Fruit fly (Drosophila melanogaster) whole organism, embryonic: ENCODE measurements around the gene CG9391.

Source experiments
- B-H1 ChIP-seq: fragments of 200-800 bp; sonication (Bioruptor generic); IDR thresholded peaks from 3 replicates; pipeline ENCODE4 v1.3.6; 2022; ENCODE audit warnings: missing biosample characterization, missing genetic modification characterization
- BEAF-32 ChIP-seq: fragments of 200-800 bp; sonication (Bioruptor generic); optimal IDR thresholded peaks from 3 replicates; lab custom pipeline; 2017; ENCODE audit warnings: missing biosample characterization, missing genetic modification characterization, mild to moderate bottlenecking, moderate library complexity, missing genetic modification reagents
- CG11560 ChIP-seq: fragments of 200-800 bp; sonication (Bioruptor generic); IDR thresholded peaks from 3 replicates; pipeline ENCODE4 v1.3.6; 2022; ENCODE audit warnings: missing biosample characterization, missing genetic modification characterization
- CG11696 ChIP-seq: fragments of 200-800 bp; sonication (Bioruptor generic); IDR thresholded peaks from 2 replicates; pipeline ENCODE4 v1.3.6; 2022; ENCODE audit warnings: missing biosample characterization, missing genetic modification characterization
- CG12942 ChIP-seq: fragments of 200-800 bp; sonication (Bioruptor generic); optimal IDR thresholded peaks from 3 replicates; lab custom pipeline; 2016; ENCODE audit warnings: missing biosample characterization, missing genetic modification characterization
- CG14014 ChIP-seq: fragments of 200-800 bp; sonication (Bioruptor generic); IDR thresholded peaks from 2 replicates; pipeline ENCODE4 v1.3.6; 2022; ENCODE audit warnings: missing biosample characterization, missing genetic modification characterization
- CG1647 ChIP-seq: fragments of 200-800 bp; sonication (Bioruptor generic); optimal IDR thresholded peaks from 3 replicates; lab custom pipeline; 2016; ENCODE audit warnings: missing biosample characterization, missing genetic modification characterization
- CG16779 ChIP-seq: fragments of 200-800 bp; sonication (Bioruptor generic); IDR thresholded peaks from 2 replicates; pipeline ENCODE4 v1.3.6; 2022; ENCODE audit warnings: missing biosample characterization, missing genetic modification characterization
- CG17802 ChIP-seq: fragments of 200-800 bp; sonication (Bioruptor generic); optimal IDR thresholded peaks from 2 replicates; lab custom pipeline; 2018; ENCODE audit warnings: missing biosample characterization, mild to moderate bottlenecking, missing genetic modification characterization, moderate library complexity
- CG30020 ChIP-seq: fragments of 200-800 bp; optimal IDR thresholded peaks from 2 replicates; lab custom pipeline; 2019; ENCODE audit warnings: missing biosample characterization, mild to moderate bottlenecking, missing genetic modification characterization, moderate library complexity
- CG3838 ChIP-seq: fragments of 200-800 bp; sonication (Bioruptor generic); optimal IDR thresholded peaks from 3 replicates; lab custom pipeline; 2016; ENCODE audit warnings: missing biosample characterization, missing genetic modification characterization
- CG4707 ChIP-seq: fragments of 200-800 bp; sonication (Bioruptor generic); optimal IDR thresholded peaks from 2 replicates; lab custom pipeline; 2018; ENCODE audit warnings: missing biosample characterization, mild to moderate bottlenecking, missing genetic modification characterization, moderate library complexity
- CG6854 ChIP-seq: fragments of 200-800 bp; sonication (Bioruptor generic); optimal IDR thresholded peaks from 3 replicates; lab custom pipeline; 2017; ENCODE audit warnings: missing biosample characterization, mild to moderate bottlenecking, missing genetic modification characterization
- CG8089 ChIP-seq: fragments of 200-800 bp; sonication (Bioruptor generic); optimal IDR thresholded peaks from 3 replicates; lab custom pipeline; 2016; ENCODE audit warnings: missing biosample characterization, missing genetic modification characterization
- CG9797 ChIP-seq: fragments of 200-800 bp; sonication (Bioruptor generic); optimal IDR thresholded peaks from 3 replicates; lab custom pipeline; 2018; ENCODE audit warnings: missing biosample characterization, mild to moderate bottlenecking, missing genetic modification characterization
- Fer3 ChIP-seq: fragments of 200-800 bp; sonication (Bioruptor generic); optimal IDR thresholded peaks from 2 replicates; lab custom pipeline; 2018; ENCODE audit warnings: missing biosample characterization, mild to moderate bottlenecking, missing genetic modification characterization, moderate library complexity
- MTF-1 ChIP-seq: fragments of 200-800 bp; sonication (Bioruptor generic); optimal IDR thresholded peaks from 2 replicates; lab custom pipeline; 2018; ENCODE audit warnings: missing biosample characterization, mild to moderate bottlenecking, missing genetic modification characterization, borderline replicate concordance
- Mes4 ChIP-seq: fragments of 200-800 bp; sonication (Bioruptor generic); optimal IDR thresholded peaks from 2 replicates; lab custom pipeline; 2016; ENCODE audit warnings: missing biosample characterization, missing genetic modification characterization
- NC2β ChIP-seq: fragments of 200-800 bp; sonication (Bioruptor generic); optimal IDR thresholded peaks from 2 replicates; lab custom pipeline; 2016; ENCODE audit warnings: missing biosample characterization, missing genetic modification characterization
- NK7.1 ChIP-seq: fragments of 200-800 bp; sonication (Bioruptor generic); optimal IDR thresholded peaks from 3 replicates; lab custom pipeline; 2016; ENCODE audit warnings: missing biosample characterization, missing genetic modification characterization
- Neu2 ChIP-seq: fragments of 200-800 bp; sonication (Bioruptor generic); optimal IDR thresholded peaks from 3 replicates; lab custom pipeline; 2016; ENCODE audit warnings: missing biosample characterization, missing genetic modification characterization, borderline replicate concordance
- Oaz ChIP-seq: fragments of 200-800 bp; sonication (Bioruptor generic); IDR thresholded peaks from 2 replicates; pipeline ENCODE4 v1.3.6; 2022; ENCODE audit warnings: missing biosample characterization, missing genetic modification characterization
- Oli ChIP-seq: fragments of 200-800 bp; sonication (Bioruptor generic); optimal IDR thresholded peaks from 2 replicates; lab custom pipeline; 2018; ENCODE audit warnings: missing biosample characterization, mild to moderate bottlenecking, missing genetic modification characterization, moderate library complexity
- Sry-δ ChIP-seq: fragments of 200-800 bp; sonication (Bioruptor generic); optimal IDR thresholded peaks from 2 replicates; lab custom pipeline; 2016; ENCODE audit warnings: missing biosample characterization, missing genetic modification characterization
- TFAM ChIP-seq: fragments of 200-800 bp; sonication (Bioruptor generic); optimal IDR thresholded peaks from 2 replicates; lab custom pipeline; 2017; ENCODE audit warnings: missing biosample characterization, missing genetic modification characterization, inconsistent platforms
- al ChIP-seq: fragments of 200-800 bp; sonication (Bioruptor generic); IDR thresholded peaks from 2 replicates; pipeline ENCODE4 v1.3.6; 2022; ENCODE audit warnings: missing biosample characterization, missing genetic modification characterization
- bigmax ChIP-seq: fragments of 200-800 bp; sonication (Bioruptor generic); optimal IDR thresholded peaks from 2 replicates; lab custom pipeline; 2018; ENCODE audit warnings: missing biosample characterization, mild to moderate bottlenecking, missing genetic modification characterization
- bowl ChIP-seq: fragments of 200-800 bp; sonication (Bioruptor generic); IDR thresholded peaks from 2 replicates; pipeline ENCODE4 v1.3.6; 2022; ENCODE audit warnings: missing biosample characterization, missing genetic modification characterization
- bsh ChIP-seq, 2 experiments: fragments of 200-800 bp; sonication (Bioruptor generic); optimal IDR thresholded peaks; 2 replicates each; lab custom pipeline; 2017 to 2018; ENCODE audit warnings: mild to moderate bottlenecking in 2 of 2, missing biosample characterization in 2 of 2, missing genetic modification characterization in 2 of 2, moderate library complexity in 1 of 2
- cas ChIP-seq: fragments of 200-800 bp; sonication (Bioruptor generic); IDR thresholded peaks from 2 replicates; pipeline ENCODE4 v1.3.6; 2022; ENCODE audit warnings: missing biosample characterization, missing genetic modification characterization
- chm ChIP-seq: fragments of 200-800 bp; sonication (Bioruptor generic); IDR thresholded peaks from 2 replicates; pipeline ENCODE4 v1.3.6; 2022; ENCODE audit warnings: missing biosample characterization, missing genetic modification characterization
- crc ChIP-seq: fragments of 200-800 bp; sonication (Bioruptor generic); optimal IDR thresholded peaks from 2 replicates; lab custom pipeline; 2016; ENCODE audit warnings: missing biosample characterization, missing genetic modification characterization
- dm ChIP-seq: fragments of 200-800 bp; sonication (Bioruptor generic); optimal IDR thresholded peaks from 3 replicates; lab custom pipeline; 2016; ENCODE audit warnings: missing biosample characterization, missing genetic modification characterization
- dysf ChIP-seq: fragments of 200-800 bp; sonication (Bioruptor generic); IDR thresholded peaks from 3 replicates; pipeline ENCODE4 v1.3.6; 2022; ENCODE audit warnings: missing biosample characterization, missing genetic modification characterization
- fd102C ChIP-seq: fragments of 200-800 bp; sonication (Bioruptor generic); optimal IDR thresholded peaks from 2 replicates; lab custom pipeline; 2018; ENCODE audit warnings: missing biosample characterization, mild to moderate bottlenecking, missing genetic modification characterization, moderate library complexity
- fd3F ChIP-seq: fragments of 200-800 bp; sonication (Bioruptor generic); optimal IDR thresholded peaks from 2 replicates; lab custom pipeline; 2018; ENCODE audit warnings: missing biosample characterization, mild to moderate bottlenecking, missing genetic modification characterization, moderate library complexity
- fd64A ChIP-seq: fragments of 200-800 bp; sonication (Bioruptor generic); optimal IDR thresholded peaks from 3 replicates; lab custom pipeline; 2018; ENCODE audit warnings: missing biosample characterization, mild to moderate bottlenecking, missing genetic modification characterization
- grn ChIP-seq: fragments of 200-800 bp; sonication (Bioruptor generic); optimal IDR thresholded peaks from 3 replicates; lab custom pipeline; 2017; ENCODE audit warnings: missing biosample characterization, missing genetic modification characterization
- gsb ChIP-seq: fragments of 200-800 bp; sonication (Bioruptor generic); IDR thresholded peaks from 2 replicates; pipeline ENCODE4 v1.3.6; 2022; ENCODE audit warnings: missing biosample characterization, missing genetic modification characterization
- gt ChIP-seq: fragments of 200-800 bp; sonication (Bioruptor generic); IDR thresholded peaks from 2 replicates; pipeline ENCODE4 v1.3.6; 2022; ENCODE audit warnings: missing biosample characterization, missing genetic modification characterization
- ham ChIP-seq: fragments of 200-800 bp; sonication (Bioruptor generic); IDR thresholded peaks from 2 replicates; pipeline ENCODE4 v1.3.6; 2022; ENCODE audit warnings: missing biosample characterization, missing genetic modification characterization
- jumu ChIP-seq: fragments of 200-800 bp; sonication (Bioruptor generic); optimal IDR thresholded peaks from 3 replicates; lab custom pipeline; 2016; ENCODE audit warnings: missing biosample characterization, missing genetic modification characterization
- lov ChIP-seq, 2 experiments: fragments of 200-800 bp in 1 of 2; fragments of >200 bp in 1 of 2; sonication (Bioruptor generic) in 1 of 2; IDR thresholded peaks in 1 of 2; optimal IDR thresholded peaks in 1 of 2; 2 replicates in 1 of 2; 3 replicates in 1 of 2; pipeline versions ENCODE4 v1.3.6 to Lab custom; 2017 to 2022; ENCODE audit warnings: missing biosample characterization in 1 of 2, missing genetic modification characterization in 1 of 2
- pum ChIP-seq: fragments of 200-800 bp; sonication (Bioruptor generic); optimal IDR thresholded peaks from 2 replicates; lab custom pipeline; 2016; ENCODE audit warnings: missing biosample characterization, missing genetic modification characterization
- pzg ChIP-seq: fragments of 200-800 bp; sonication (Bioruptor generic); optimal IDR thresholded peaks from 3 replicates; lab custom pipeline; 2018; ENCODE audit warnings: missing biosample characterization, mild to moderate bottlenecking, missing genetic modification characterization, moderate library complexity
- rib ChIP-seq: fragments of 200-800 bp; sonication (Bioruptor generic); IDR thresholded peaks from 2 replicates; pipeline ENCODE4 v1.3.6; 2022; ENCODE audit warnings: missing biosample characterization, missing genetic modification characterization
- seq ChIP-seq: fragments of 200-800 bp; sonication (Bioruptor generic); IDR thresholded peaks from 2 replicates; pipeline ENCODE4 v1.3.6; 2022; ENCODE audit warnings: missing biosample characterization, missing genetic modification characterization
- tio ChIP-seq: fragments of 200-800 bp; sonication (Bioruptor generic); optimal IDR thresholded peaks from 2 replicates; lab custom pipeline; 2017; ENCODE audit warnings: missing biosample characterization, missing genetic modification characterization, inconsistent platforms
- toy ChIP-seq: fragments of 200-800 bp; sonication (Bioruptor generic); IDR thresholded peaks from 2 replicates; pipeline ENCODE4 v1.3.6; 2022; ENCODE audit warnings: missing biosample characterization, missing genetic modification characterization
- vfl ChIP-seq: fragments of 200-800 bp; sonication (Bioruptor generic); optimal IDR thresholded peaks from 2 replicates; lab custom pipeline; 2016; ENCODE audit warnings: missing biosample characterization, missing genetic modification characterization
- wek ChIP-seq: fragments of 200-800 bp; sonication (Bioruptor generic); optimal IDR thresholded peaks from 3 replicates; lab custom pipeline; 2018; ENCODE audit warnings: missing biosample characterization, mild to moderate bottlenecking, missing genetic modification characterization, moderate library complexity

CG9391 gene

dm6 chr3L:21304400-21304799 lies 36.3 kb upstream of the CG9391 start, which contains the start of the genes CG11309 and CG7632 (continued):
- peak; percentile 96 for TF ChIP-seq B-H1 (GFP tag; lab: Robert Waterston, UW)
- TF ChIP-seq Oli (tag; lab: Kevin White, UChicago), result peak; percentile 99
- peak; percentile 98 for TF ChIP-seq CG14014
- peak; percentile 98 for TF ChIP-seq fd3F (GFP tag; lab: Kevin White, UChicago)
- TF ChIP-seq fd102C, result peak; percentile 98
- peak; percentile 98 for TF ChIP-seq Mes4
- peak; percentile 97 for TF ChIP-seq Oaz (GFP tag; lab: Robert Waterston, UW)
- peak; percentile 97 for TF ChIP-seq jumu (GFP tag; lab: Kevin White, UChicago)
- TF ChIP-seq CG6854 (GFP tag; lab: Kevin White, UChicago), result peak; percentile 100
- TF ChIP-seq CG9797 (GFP tag; lab: Kevin White, UChicago), result peak; percentile 74
- peak; percentile 98 for TF ChIP-seq CG4707 (GFP tag; lab: Kevin White, UChicago)
- TF ChIP-seq al, result peak; percentile 93
- TF ChIP-seq CG17802 (tag; lab: Kevin White, UChicago), result peak; percentile 93
- peak; percentile 98 for TF ChIP-seq pum (GFP tag; lab: Kevin White, UChicago)
- TF ChIP-seq CG12942, result peak; percentile 98
- TF ChIP-seq dysf (GFP tag; lab: Robert Waterston, UW), result peak; percentile 98
- TF ChIP-seq MTF-1 (GFP tag; lab: Kevin White, UChicago), result peak; percentile 99
- peak; percentile 94 for TF ChIP-seq tio (GFP tag; lab: Kevin White, UChicago)
- peak; percentile 98 for TF ChIP-seq wek (GFP tag; lab: Kevin White, UChicago)
- peak; percentile 99 for TF ChIP-seq NC2β (GFP tag; lab: Kevin White, UChicago)
- TF ChIP-seq dm (GFP tag; lab: Kevin White, UChicago), result peak; percentile 98
- TF ChIP-seq bowl, result peak; percentile 97
- peak; percentile 98 for TF ChIP-seq crc (GFP tag; lab: Kevin White, UChicago)
- peak; percentile 87 for TF ChIP-seq bigmax (GFP tag; lab: Kevin White, UChicago)
- peak; percentile 93 for TF ChIP-seq CG30020 (tag; lab: Kevin White, UChicago)
- TF ChIP-seq ham (GFP tag; lab: Robert Waterston, UW), result peak; percentile 86
- TF ChIP-seq CG8089 (GFP tag; lab: Kevin White, UChicago), result peak; percentile 98
- peak; percentile 97 for TF ChIP-seq CG16779 (GFP tag; lab: Robert Waterston, UW)
- peak; percentile 94 for TF ChIP-seq gt
- TF ChIP-seq grn, result peak; percentile 85
- TF ChIP-seq Neu2 (GFP tag; lab: Kevin White, UChicago), result peak; percentile 96
- TF ChIP-seq vfl (GFP tag; lab: Kevin White, UChicago), result peak; percentile 98
- peak; percentile 100 for TF ChIP-seq chm
- TF ChIP-seq toy, result peak; percentile 97
- peak; percentile 66 for TF ChIP-seq CG11560
- peak; percentile 99 for TF ChIP-seq NK7.1
- peak; percentile 41 for TF ChIP-seq BEAF-32
- peak; percentile 96 for TF ChIP-seq TFAM (GFP tag; lab: Kevin White, UChicago)
- TF ChIP-seq CG11696 (GFP tag; lab: Robert Waterston, UW), result peak; percentile 95
- peak; percentile 79 for TF ChIP-seq Sry-δ (GFP tag; lab: Kevin White, UChicago)
- peak; percentile 97 for TF ChIP-seq cas (GFP tag; lab: Robert Waterston, UW)
- peak; percentile 100 for TF ChIP-seq Fer3 (tag; lab: Kevin White, UChicago)
- TF ChIP-seq CG3838 (GFP tag; lab: Kevin White, UChicago), result peak; percentile 96
- TF ChIP-seq rib (GFP tag; lab: Robert Waterston, UW), result peak; percentile 98
- peak; percentile 99 for TF ChIP-seq fd64A
- TF ChIP-seq CG1647, result peak; percentile 98
- peak; percentile 67 for TF ChIP-seq pzg (GFP tag; lab: Kevin White, UChicago)
- TF ChIP-seq bsh (GFP tag; optimal IDR thresholded peaks at IDR 0.05; lab: Kevin White, UChicago), result peak; percentile 98 to 100
- peak; percentile 94 for TF ChIP-seq gsb
- no peak for TF ChIP-seq lov (optimal IDR thresholded peaks at IDR 0.05; lab: Kevin White, UChicago)
- TF ChIP-seq lov (GFP tag; IDR thresholded peaks at IDR 0.05; lab: Robert Waterston, UW), result peak; percentile 99
- TF ChIP-seq seq (GFP tag; lab: Robert Waterston, UW), result peak; percentile 97
